Worm (Caenorhabditis elegans) whole organism, midembryonic: Measurements from ENCODE around the gene C32D5.14.

Experiments
- T22C8.4 ChIP-seq: fragments of 200-800 bp; sonication (Bioruptor generic); IDR thresholded peaks from 2 replicates; pipeline ENCODE4 v1.3.6; 2022; ENCODE audit warnings: missing genetic modification characterization, missing compliant biosample characterization
- cog-1 ChIP-seq: sonication (generic microtip); optimal IDR thresholded peaks from 2 replicates; lab custom pipeline; 2016; ENCODE audit warnings: missing genetic modification characterization, missing compliant biosample characterization
- flt-1 ChIP-seq: fragments of 200-800 bp; sonication (Bioruptor generic); IDR thresholded peaks from 2 replicates; pipeline ENCODE4 v1.3.6; 2022; ENCODE audit warnings: missing genetic modification characterization, missing compliant biosample characterization
- klf-2 ChIP-seq: fragments of 200-800 bp; sonication (Bioruptor generic); conservative IDR thresholded peaks from 2 replicates; pipeline ENCODE4 v1.3.6; 2022; ENCODE audit warnings: missing genetic modification reagents, missing genetic modification characterization, missing compliant biosample characterization
- med-1 ChIP-seq: sonication (generic microtip); optimal IDR thresholded peaks from 2 replicates; lab custom pipeline; 2017; ENCODE audit warnings: missing genetic modification characterization, mild to moderate bottlenecking, missing compliant biosample characterization, antibody characterized with exemption, missing genetic modification reagents; ENCODE audit not compliant: insufficient read depth
- ref-1 ChIP-seq: fragments of 200-800 bp; sonication (Bioruptor generic); conservative IDR thresholded peaks from 2 replicates; pipeline ENCODE4 v1.3.6; 2022; ENCODE audit warnings: missing genetic modification reagents, missing genetic modification characterization, missing compliant biosample characterization
- tab-1 ChIP-seq: fragments of 200-800 bp; sonication (Bioruptor generic); IDR thresholded peaks from 2 replicates; pipeline ENCODE4 v1.3.6; 2022; ENCODE audit warnings: missing genetic modification characterization, missing compliant biosample characterization
- ztf-23 ChIP-seq: fragments of 200-800 bp; sonication (Bioruptor generic); IDR thresholded peaks from 2 replicates; pipeline ENCODE4 v1.3.6; 2022; ENCODE audit warnings: missing genetic modification reagents, missing genetic modification characterization, missing compliant biosample characterization
- ztf-29 ChIP-seq: fragments of 200-800 bp; sonication (Bioruptor generic); IDR thresholded peaks from 2 replicates; pipeline ENCODE4 v1.3.6; 2022; ENCODE audit warnings: missing genetic modification reagents, missing genetic modification characterization, missing compliant biosample characterization

C32D5.14 gene

ce11 chrII:6335358-6335757, at the start of gene C32D5.14:
C32D5.14 (plus strand) TSS chrII:6335488.
- TF ChIP-seq tab-1 (GFP tag; lab: Robert Waterston, UW) (no peak), med-1 (GFP tag; lab: Kevin White, UChicago) (no peak), cog-1 (tag; lab: Kevin White, UChicago) (no peak), ztf-23 (GFP tag; lab: Robert Waterston, UW) (no peak), ztf-29 (GFP tag; lab: Robert Waterston, UW) (no peak), flt-1 (GFP tag; lab: Robert Waterston, UW) (no peak), ref-1 (GFP tag; lab: Robert Waterston, UW) (no peak), klf-2 (no peak), T22C8.4 (GFP tag; lab: Robert Waterston, UW) (no peak)

- TF ChIP-seq klf-2 (no peak), T22C8.4 (GFP tag; lab: Robert Waterston, UW) (no peak), ztf-29 (GFP tag; lab: Robert Waterston, UW) (no peak)
Measured at ce11 chrII:6286865-6287264, 48.4 kb upstream of the C32D5.14 start, which contains the start of gene F13H8.6. F13H8.6 (minus strand) TSS chrII:6286965.

- TF ChIP-seq T22C8.4 (GFP tag; lab: Robert Waterston, UW), result no peak
- no peak for TF ChIP-seq cog-1 (tag; lab: Kevin White, UChicago)
- no peak for TF ChIP-seq med-1 (GFP tag; lab: Kevin White, UChicago)
- no peak for TF ChIP-seq ref-1 (GFP tag; lab: Robert Waterston, UW)
- TF ChIP-seq ztf-23 (GFP tag; lab: Robert Waterston, UW), result no peak
- no peak for TF ChIP-seq flt-1 (GFP tag; lab: Robert Waterston, UW)
- TF ChIP-seq klf-2, result no peak
- no peak for TF ChIP-seq ztf-29 (GFP tag; lab: Robert Waterston, UW)
- TF ChIP-seq tab-1 (GFP tag; lab: Robert Waterston, UW), result no peak
Measured at ce11 chrII:6288104-6288503, 47.2 kb upstream of the C32D5.14 start.

- TF ChIP-seq T22C8.4 (GFP tag; lab: Robert Waterston, UW) (no peak), cog-1 (tag; lab: Kevin White, UChicago) (no peak), med-1 (GFP tag; lab: Kevin White, UChicago) (no peak), tab-1 (GFP tag; lab: Robert Waterston, UW) (no peak), ztf-23 (GFP tag; lab: Robert Waterston, UW) (no peak), klf-2 (no peak), ref-1 (GFP tag; lab: Robert Waterston, UW) (no peak), flt-1 (GFP tag; lab: Robert Waterston, UW) (no peak)
Measured at ce11 chrII:6290047-6290582, 45.2 kb upstream of the C32D5.14 start, which contains the start of gene upb-1. upb-1 (minus strand) TSS chrII:6290097.

ce11 chrII:6292527-6292926, 42.8 kb upstream of the C32D5.14 start, which contains the start of gene nyn-3:
nyn-3 (minus strand) TSS chrII:6292627.
- TF ChIP-seq med-1 (GFP tag; lab: Kevin White, UChicago) (no peak), flt-1 (GFP tag; lab: Robert Waterston, UW) (no peak), klf-2 (no peak), ztf-29 (GFP tag; lab: Robert Waterston, UW) (no peak), ztf-23 (GFP tag; lab: Robert Waterston, UW) (no peak), T22C8.4 (GFP tag; lab: Robert Waterston, UW) (no peak), tab-1 (GFP tag; lab: Robert Waterston, UW) (no peak), cog-1 (tag; lab: Kevin White, UChicago) (no peak), ref-1 (GFP tag; lab: Robert Waterston, UW) (no peak)

ce11 chrII:6294261-6294660, 41.0 kb upstream of the C32D5.14 start, which contains the start of gene mps-1:
mps-1 (minus strand) TSS chrII:6294361.
- TF ChIP-seq ztf-23 (GFP tag; lab: Robert Waterston, UW), result no peak
- no peak for TF ChIP-seq ref-1 (GFP tag; lab: Robert Waterston, UW)
- no peak for TF ChIP-seq med-1 (GFP tag; lab: Kevin White, UChicago)
- TF ChIP-seq klf-2, result no peak
- no peak for TF ChIP-seq T22C8.4 (GFP tag; lab: Robert Waterston, UW)

ce11 chrII:6303209-6303740, 32.0 kb upstream of the C32D5.14 start, which contains the start of gene C29F5.1:
C29F5.1 (plus strand) TSS chrII:6303525.
- TF ChIP-seq med-1 (GFP tag; lab: Kevin White, UChicago) (no peak), ref-1 (GFP tag; lab: Robert Waterston, UW) (no peak), flt-1 (GFP tag; lab: Robert Waterston, UW) (no peak), T22C8.4 (GFP tag; lab: Robert Waterston, UW) (no peak), cog-1 (tag; lab: Kevin White, UChicago) (no peak), tab-1 (GFP tag; lab: Robert Waterston, UW) (no peak), ztf-23 (GFP tag; lab: Robert Waterston, UW) (no peak), klf-2 (no peak), ztf-29 (GFP tag; lab: Robert Waterston, UW) (no peak)

ce11 chrII:6306125-6306524, 29.2 kb upstream of the C32D5.14 start, which contains the start of gene C29F5.8:
C29F5.8 (plus strand) TSS chrII:6306425.
- no peak for TF ChIP-seq klf-2
- no peak for TF ChIP-seq cog-1 (tag; lab: Kevin White, UChicago)
- TF ChIP-seq tab-1 (GFP tag; lab: Robert Waterston, UW), result no peak
- no peak for TF ChIP-seq T22C8.4 (GFP tag; lab: Robert Waterston, UW)
- no peak for TF ChIP-seq ref-1 (GFP tag; lab: Robert Waterston, UW)
- TF ChIP-seq ztf-23 (GFP tag; lab: Robert Waterston, UW), result no peak

- no peak for TF ChIP-seq ref-1 (GFP tag; lab: Robert Waterston, UW)
- TF ChIP-seq tab-1 (GFP tag; lab: Robert Waterston, UW), result no peak
- TF ChIP-seq T22C8.4 (GFP tag; lab: Robert Waterston, UW), result no peak
- TF ChIP-seq ztf-23 (GFP tag; lab: Robert Waterston, UW), result no peak
- TF ChIP-seq ztf-29 (GFP tag; lab: Robert Waterston, UW), result no peak
- TF ChIP-seq flt-1 (GFP tag; lab: Robert Waterston, UW), result no peak
- no peak for TF ChIP-seq med-1 (GFP tag; lab: Kevin White, UChicago)
- no peak for TF ChIP-seq klf-2
- no peak for TF ChIP-seq cog-1 (tag; lab: Kevin White, UChicago)
Measured at ce11 chrII:6309198-6309597, 26.1 kb upstream of the C32D5.14 start, which contains the start of gene glb-10. glb-10 (minus strand) TSS chrII:6309298.
